Fruit fly (Drosophila melanogaster): ENCODE results near the gene Rcd4.

Gene Rcd4

dm6 chr2L:8414887-8415883, 32.5 kb downstream of the Rcd4 start, which contains the start of the genes CG13398 and Akap200 (continued):
- TF ChIP-seq CG18476 (GFP tag; optimal IDR thresholded peaks at IDR 0.05) (peak; percentile 44), CG32532 (GFP tag; IDR thresholded peaks at IDR 0.05) (no peak), vfl (GFP tag; optimal IDR thresholded peaks at IDR 0.05) (no peak), CG31441 (GFP tag; IDR thresholded peaks at IDR 0.05) (no peak), mld (GFP tag; IDR thresholded peaks at IDR 0.05; ENCODE audit: partially characterized antibody) (no peak), caup (GFP tag; optimal IDR thresholded peaks at IDR 0.05; ENCODE audit: severe bottlenecking) (peak; percentile 2), Nf-YB (GFP tag; optimal IDR thresholded peaks at IDR 0.05) (no peak), CG10209 (GFP tag; optimal IDR thresholded peaks at IDR 0.05) (peak; percentile 38), CG10654 (GFP tag; optimal IDR thresholded peaks at IDR 0.05) (no peak), Vsx1 (GFP tag; optimal IDR thresholded peaks at IDR 0.05) (no peak), zen (tag; optimal IDR thresholded peaks at IDR 0.05) (peak; percentile 19), slbo (GFP tag; IDR thresholded peaks at IDR 0.05) (peak; percentile 41; the same call in 1 of the 2 replicates), CG7357 (GFP tag; IDR thresholded peaks at IDR 0.05) (no peak), CoRest (tag; optimal IDR thresholded peaks at IDR 0.05) (peak; percentile 70), MTF-1 (GFP tag; optimal IDR thresholded peaks at IDR 0.05; ENCODE audit: borderline replicate concordance) (peak; percentile 14), slou (GFP tag; optimal IDR thresholded peaks at IDR 0.05) (no peak)

dm6 chr2L:8416350-8417046, 33.8 kb downstream of the Rcd4 start:
- TF ChIP-seq CG10959 (GFP tag; IDR thresholded peaks at IDR 0.05) (no peak), CG11398 (GFP tag; optimal IDR thresholded peaks at IDR 0.05) (no peak), nmo (GFP tag; optimal IDR thresholded peaks at IDR 0.05) (no peak), H15 (GFP tag; IDR thresholded peaks at IDR 0.05) (no peak), HmgZ (tag; optimal IDR thresholded peaks at IDR 0.05) (no peak), CG6683 (GFP tag; optimal IDR thresholded peaks at IDR 0.05) (no peak), CG8290 (GFP tag; optimal IDR thresholded peaks at IDR 0.05) (no peak), CG8290 (tag; optimal IDR thresholded peaks at IDR 0.05) (no peak), Scr (GFP tag; IDR thresholded peaks at IDR 0.05; ENCODE audit: partially characterized antibody) (no peak), trem (tag; optimal IDR thresholded peaks at IDR 0.05) (peak; percentile 20), B-H2 (GFP tag; optimal IDR thresholded peaks at IDR 0.05) (no peak), ewg (GFP tag; optimal IDR thresholded peaks at IDR 0.05) (peak; percentile 30), fd3F (GFP tag; optimal IDR thresholded peaks at IDR 0.05) (no peak), zen (tag; optimal IDR thresholded peaks at IDR 0.05) (peak; percentile 39), Hr78 (GFP tag; optimal IDR thresholded peaks at IDR 0.05) (no peak), MBD-R2 (GFP tag; IDR thresholded peaks at IDR 0.05) (no peak), MTF-1 (GFP tag; optimal IDR thresholded peaks at IDR 0.05; ENCODE audit: borderline replicate concordance) (no peak), CG10321 (GFP tag; IDR thresholded peaks at IDR 0.05) (peak; percentile 24; the same call in 1 of the 2 replicates), Pdp1 (GFP tag; optimal IDR thresholded peaks at IDR 0.05) (no peak), Ets97D (GFP tag; optimal IDR thresholded peaks at IDR 0.05) (peak; percentile 4), E2f1 (GFP tag; IDR thresholded peaks at IDR 0.05) (no peak), CG31224 (GFP tag; IDR thresholded peaks at IDR 0.05) (no peak), Spps (tag; optimal IDR thresholded peaks at IDR 0.05) (no peak), jumu (GFP tag; optimal IDR thresholded peaks at IDR 0.05) (no peak), lab (GFP tag; optimal IDR thresholded peaks at IDR 0.05) (no peak), CG3847 (GFP tag; IDR thresholded peaks at IDR 0.05) (no peak), CG2712 (tag; optimal IDR thresholded peaks at IDR 0.05) (no peak), CHES-1-like (GFP tag; optimal IDR thresholded peaks at IDR 0.05) (no peak), Nf-YB (GFP tag; optimal IDR thresholded peaks at IDR 0.05) (no peak), CG2202 (tag; optimal IDR thresholded peaks at IDR 0.05) (no peak), dati (GFP tag; IDR thresholded peaks at IDR 0.05) (no peak), fd102C (GFP tag; optimal IDR thresholded peaks at IDR 0.05) (no peak)

Data from whole organism, embryonic.